Fruit fly (Drosophila melanogaster): ENCODE measurements around the gene CG43349.

Gene CG43349

dm6 chr2L:1185642-1186497, 14.1 kb upstream of the CG43349 start, which contains the start of gene CG5001 (continued):
- TF ChIP-seq CG17361 (GFP tag; IDR thresholded peaks at IDR 0.05) (peak; percentile 84), CG32767 (GFP tag; IDR thresholded peaks at IDR 0.05) (peak; percentile 54), CG13123 (GFP tag; optimal IDR thresholded peaks at IDR 0.05) (peak; percentile 63), CG11398 (GFP tag; optimal IDR thresholded peaks at IDR 0.05) (no peak), CHES-1-like (GFP tag; optimal IDR thresholded peaks at IDR 0.05) (peak; percentile 68), bigmax (GFP tag; optimal IDR thresholded peaks at IDR 0.05) (no peak), zfh1 (GFP tag; IDR thresholded peaks at IDR 0.05) (peak; percentile 92), pan (optimal IDR thresholded peaks at IDR 0.05) (no peak), pan (GFP tag; optimal IDR thresholded peaks at IDR 0.05 in 1 of 2, IDR thresholded peaks at IDR 0.05 in 1 of 2) (peak in 1 of 2 experiments; percentile 91), sisA (GFP tag; IDR thresholded peaks at IDR 0.05) (peak; percentile 84), Abd-B (GFP tag; optimal IDR thresholded peaks at IDR 0.05) (peak; percentile 58), Ravus (GFP tag; IDR thresholded peaks at IDR 0.05) (peak; percentile 36; the same call in 1 of the 2 replicates), so (GFP tag; IDR thresholded peaks at IDR 0.05) (peak; percentile 81), CG8478 (optimal IDR thresholded peaks at IDR 0.05) (no peak), ttk (GFP tag; IDR thresholded peaks at IDR 0.05) (peak; percentile 84), ranshi (GFP tag; IDR thresholded peaks at IDR 0.05) (peak; percentile 85), CG4730 (GFP tag; IDR thresholded peaks at IDR 0.05) (peak; percentile 82), B-H1 (GFP tag; IDR thresholded peaks at IDR 0.05) (peak; percentile 76), Doc2 (GFP tag; IDR thresholded peaks at IDR 0.05) (no peak), slp2 (GFP tag; optimal IDR thresholded peaks at IDR 0.05) (peak; percentile 47), dmrt99B (tag; optimal IDR thresholded peaks at IDR 0.05) (no peak), E2f1 (GFP tag; IDR thresholded peaks at IDR 0.05) (peak; percentile 88), H15 (GFP tag; IDR thresholded peaks at IDR 0.05) (peak; percentile 83), Gsc (GFP tag; IDR thresholded peaks at IDR 0.05) (peak; percentile 40; the same call in 1 of the 2 replicates), CG12391 (tag; optimal IDR thresholded peaks at IDR 0.05) (peak; percentile 93), odd (GFP tag; optimal IDR thresholded peaks at IDR 0.05) (no peak), Kr (GFP tag; optimal IDR thresholded peaks at IDR 0.05) (no peak), ab (GFP tag; optimal IDR thresholded peaks at IDR 0.05) (no peak), nerfin-2 (GFP tag; IDR thresholded peaks at IDR 0.05; ENCODE audit: partially characterized antibody) (no peak), Jarid2 (GFP tag; optimal IDR thresholded peaks at IDR 0.05) (peak; percentile 83), sens-2 (GFP tag; IDR thresholded peaks at IDR 0.05) (0 out of 2 replicates have a peak, but pooled peaks have one; percentile 8), cato (GFP tag; optimal IDR thresholded peaks at IDR 0.05; ENCODE audit: borderline replicate concordance) (peak; percentile 54), CkIIα-i1 (GFP tag; IDR thresholded peaks at IDR 0.05) (no peak), mirr (GFP tag; optimal IDR thresholded peaks at IDR 0.05) (peak; percentile 63), ind (GFP tag; optimal IDR thresholded peaks at IDR 0.05) (peak; percentile 87), CG6813 (GFP tag; optimal IDR thresholded peaks at IDR 0.05) (peak; percentile 75), CG30403 (GFP tag; optimal IDR thresholded peaks at IDR 0.05) (peak; percentile 88), Ets97D (GFP tag; optimal IDR thresholded peaks at IDR 0.05) (peak; percentile 34), CG14860 (GFP tag; IDR thresholded peaks at IDR 0.05; ENCODE audit: partially characterized antibody) (peak; percentile 23; the same call in 1 of the 3 replicates), CG11723 (GFP tag; optimal IDR thresholded peaks at IDR 0.05) (no peak), Dfd (GFP tag; optimal IDR thresholded peaks at IDR 0.05) (peak in 1 of 2 experiments; percentile 48), CG10959 (GFP tag; IDR thresholded peaks at IDR 0.05) (0 out of 2 replicates have a peak, but pooled peaks have one; percentile 39), gsb-n (tag; optimal IDR thresholded peaks at IDR 0.05) (peak; percentile 88), unpg (GFP tag; optimal IDR thresholded peaks at IDR 0.05) (peak; percentile 93), CG2129 (GFP tag; IDR thresholded peaks at IDR 0.05; ENCODE audit: partially characterized antibody) (no peak), ash1 (GFP tag; optimal IDR thresholded peaks at IDR 0.05) (peak; percentile 39), Atf-2 (GFP tag; optimal IDR thresholded peaks at IDR 0.05) (peak; percentile 54), CG11456 (GFP tag; IDR thresholded peaks at IDR 0.05) (peak; percentile 92), eyg (GFP tag; optimal IDR thresholded peaks at IDR 0.05) (peak; percentile 55), Sox102F (GFP tag; optimal IDR thresholded peaks at IDR 0.05) (peak; percentile 92)

All from whole organism, embryonic.